Worm (Caenorhabditis elegans) whole organism, young adult: Measurements from ENCODE around the gene C04G2.10.

Source experiments
- Y95B8A.8 ChIP-seq: fragments of 200-800 bp; sonication (Bioruptor generic); IDR thresholded peaks from 2 replicates; pipeline ENCODE4 v1.3.6; 2022; ENCODE audit warnings: missing genetic modification reagents, missing genetic modification characterization, missing compliant biosample characterization
- mcd-1 ChIP-seq: fragments of 200-800 bp; sonication (Bioruptor generic); IDR thresholded peaks from 2 replicates; pipeline ENCODE4 v1.3.6; 2022; ENCODE audit warnings: missing genetic modification reagents, missing genetic modification characterization, missing compliant biosample characterization
- unc-62 ChIP-seq: fragments of 150-350 bp; optimal IDR thresholded peaks from 2 replicates; lab custom pipeline; 2014; ENCODE audit warnings: missing biosample characterization, missing genetic modification reagents, missing genetic modification characterization

ce11 chrIV:10075034-10075510, 40.2 kb upstream of the C04G2.10 start, which contains the start of the genes ttbk-4 and W01B6.4:
- TF ChIP-seq Y95B8A.8 (GFP tag; lab: Robert Waterston, UW) (no peak), unc-62 (GFP tag; lab: Kevin White, UChicago) (no peak), mcd-1 (no peak)
